Worm (Caenorhabditis elegans) whole organism, midembryonic: Measurements from ENCODE around the gene F31E3.2.

ENCODE experiments used
- T22C8.4 ChIP-seq: fragments of 200-800 bp; sonication (Bioruptor generic); IDR thresholded peaks from 2 replicates; pipeline ENCODE4 v1.3.6; 2022; ENCODE audit warnings: missing genetic modification characterization, missing compliant biosample characterization
- flt-1 ChIP-seq: fragments of 200-800 bp; sonication (Bioruptor generic); IDR thresholded peaks from 2 replicates; pipeline ENCODE4 v1.3.6; 2022; ENCODE audit warnings: missing genetic modification characterization, missing compliant biosample characterization
- klf-2 ChIP-seq: fragments of 200-800 bp; sonication (Bioruptor generic); conservative IDR thresholded peaks from 2 replicates; pipeline ENCODE4 v1.3.6; 2022; ENCODE audit warnings: missing genetic modification reagents, missing genetic modification characterization, missing compliant biosample characterization
- ref-1 ChIP-seq: fragments of 200-800 bp; sonication (Bioruptor generic); conservative IDR thresholded peaks from 2 replicates; pipeline ENCODE4 v1.3.6; 2022; ENCODE audit warnings: missing genetic modification reagents, missing genetic modification characterization, missing compliant biosample characterization
- tab-1 ChIP-seq: fragments of 200-800 bp; sonication (Bioruptor generic); IDR thresholded peaks from 2 replicates; pipeline ENCODE4 v1.3.6; 2022; ENCODE audit warnings: missing genetic modification characterization, missing compliant biosample characterization
- ztf-23 ChIP-seq: fragments of 200-800 bp; sonication (Bioruptor generic); IDR thresholded peaks from 2 replicates; pipeline ENCODE4 v1.3.6; 2022; ENCODE audit warnings: missing genetic modification reagents, missing genetic modification characterization, missing compliant biosample characterization
- ztf-29 ChIP-seq: fragments of 200-800 bp; sonication (Bioruptor generic); IDR thresholded peaks from 2 replicates; pipeline ENCODE4 v1.3.6; 2022; ENCODE audit warnings: missing genetic modification reagents, missing genetic modification characterization, missing compliant biosample characterization

ce11 chrIII:7012060-7012459, 38.3 kb downstream of the F31E3.2 start:
- TF ChIP-seq flt-1 (GFP tag; lab: Robert Waterston, UW) (no peak), klf-2 (GFP tag; lab: Robert Waterston, UW) (no peak), ztf-29 (no peak), T22C8.4 (GFP tag; lab: Robert Waterston, UW) (no peak), ref-1 (GFP tag; lab: Robert Waterston, UW) (no peak), tab-1 (GFP tag; lab: Robert Waterston, UW) (no peak), ztf-23 (GFP tag; lab: Robert Waterston, UW) (no peak)
